Fruit fly (Drosophila melanogaster): ENCODE data around the gene Ipo9.

dm6 chr3R:11409667-11410137, 2.6 kb upstream of the Ipo9 start, which contains the start of the genes mgr and Irbp:
- TF ChIP-seq Hnf4 (GFP tag; optimal IDR thresholded peaks at IDR 0.05) (no peak), psq (GFP tag; optimal IDR thresholded peaks at IDR 0.05) (peak; percentile 88), rgr (GFP tag; optimal IDR thresholded peaks at IDR 0.05) (peak; percentile 93), Abd-B (GFP tag; optimal IDR thresholded peaks at IDR 0.05) (no peak), pan (optimal IDR thresholded peaks at IDR 0.05) (no peak), CrebA (GFP tag; optimal IDR thresholded peaks at IDR 0.05; ENCODE audit: borderline replicate concordance) (no peak), h (GFP tag; optimal IDR thresholded peaks at IDR 0.05) (peak; percentile 81), fru (GFP tag; optimal IDR thresholded peaks at IDR 0.05) (no peak), brk (GFP tag; optimal IDR thresholded peaks at IDR 0.05) (no peak), woc (GFP tag; optimal IDR thresholded peaks at IDR 0.05) (no peak), lola (GFP tag; optimal IDR thresholded peaks at IDR 0.05) (no peak)
